Fruit fly (Drosophila melanogaster) whole organism, prepupa: ENCODE results near the gene Osi8.

ENCODE experiments used
- CG34406 ChIP-seq: fragments of 200-800 bp; sonication (Bioruptor generic); optimal IDR thresholded peaks from 3 replicates; lab custom pipeline; 2016; ENCODE audit warnings: missing biosample characterization, missing genetic modification characterization
- CG6163 ChIP-seq: fragments of 200-800 bp; sonication (Bioruptor generic); IDR thresholded peaks from 3 replicates; pipeline ENCODE4 v1.3.6; 2022; ENCODE audit warnings: missing biosample characterization, missing genetic modification characterization
- CG6792 ChIP-seq: fragments of 200-800 bp; sonication (Bioruptor generic); optimal IDR thresholded peaks from 3 replicates; lab custom pipeline; 2016; ENCODE audit warnings: missing biosample characterization, missing genetic modification characterization
- Eip93F ChIP-seq: fragments of 200-800 bp; sonication (Bioruptor generic); optimal IDR thresholded peaks from 2 replicates; lab custom pipeline; 2016; ENCODE audit warnings: missing biosample characterization, mild to moderate bottlenecking, missing genetic modification characterization
- Hr39 ChIP-seq: fragments of 200-800 bp; sonication (Bioruptor generic); optimal IDR thresholded peaks from 2 replicates; lab custom pipeline; 2016; ENCODE audit warnings: missing biosample characterization, missing genetic modification characterization
- Met ChIP-seq: fragments of 200-800 bp; sonication (Bioruptor generic); optimal IDR thresholded peaks from 3 replicates; lab custom pipeline; 2016; ENCODE audit warnings: missing biosample characterization, missing genetic modification characterization
- svp ChIP-seq: fragments of 200-800 bp; sonication (Bioruptor generic); peaks from one replicate; lab custom pipeline; 2016; ENCODE audit warnings: missing biosample characterization, missing genetic modification characterization

DNA sequence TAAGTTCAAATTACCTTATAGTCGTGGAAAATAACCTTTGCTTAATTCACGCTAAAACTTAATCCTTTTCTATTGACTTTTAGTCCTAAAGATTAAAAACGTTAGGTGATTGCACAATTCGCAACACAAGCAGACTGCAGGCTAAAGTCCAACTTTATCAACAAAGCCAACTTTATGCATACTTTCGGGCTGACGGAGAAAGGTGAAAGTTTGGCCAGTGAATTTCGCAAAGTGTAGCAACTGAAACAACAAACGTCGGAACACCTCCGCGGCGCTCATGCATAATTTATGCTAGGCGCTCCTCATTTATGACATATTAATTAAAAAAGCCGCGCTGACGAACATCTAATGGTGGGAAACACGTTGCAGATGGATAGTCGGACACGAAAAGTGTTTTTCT, 15.0 kb downstream of the Osi8 start:
- no peak for TF ChIP-seq svp (GFP tag; lab: Kevin White, UChicago)
- TF ChIP-seq CG6163, result no peak
- no peak for TF ChIP-seq CG34406
- TF ChIP-seq Hr39, result no peak
- no peak for TF ChIP-seq Eip93F
- no peak for TF ChIP-seq CG6792 (GFP tag; lab: Kevin White, UChicago)
- no peak for TF ChIP-seq Met (GFP tag; lab: Kevin White, UChicago)
